Fruit fly (Drosophila melanogaster): Measurements from ENCODE around the gene CG13685.
A peak's percentile ranks its signal among the peaks of the same experiment; 100 is the strongest.

The CG13685 gene

dm6 chr3L:7783383-7783782 lies 36.2 kb downstream of the CG13685 start (continued):
- no peak for TF ChIP-seq CG31365 (tag; optimal IDR thresholded peaks at IDR 0.05)
- TF ChIP-seq sob (GFP tag; IDR thresholded peaks at IDR 0.05), result no peak
- peak; percentile 21 for TF ChIP-seq lilli (GFP tag; optimal IDR thresholded peaks at IDR 0.05)
- 0 out of 2 replicates have a peak, but pooled peaks have one; percentile 35 for TF ChIP-seq sim (GFP tag; IDR thresholded peaks at IDR 0.05)
- no peak for TF ChIP-seq CG13775 (GFP tag; optimal IDR thresholded peaks at IDR 0.05)
- peak; percentile 32 for TF ChIP-seq CG17359 (tag; optimal IDR thresholded peaks at IDR 0.05)
- TF ChIP-seq pfk (GFP tag; optimal IDR thresholded peaks at IDR 0.05), result no peak
- TF ChIP-seq tgo (GFP tag; IDR thresholded peaks at IDR 0.05), result peak; percentile 48; the same call in 1 of the 3 replicates
- no peak for TF ChIP-seq Optix (GFP tag; IDR thresholded peaks at IDR 0.05)
- no peak for TF ChIP-seq chinmo (GFP tag; IDR thresholded peaks at IDR 0.05; ENCODE audit: partially characterized antibody)
- no peak for TF ChIP-seq CG4360 (GFP tag; IDR thresholded peaks at IDR 0.05)
- no peak for TF ChIP-seq scrt (GFP tag; optimal IDR thresholded peaks at IDR 0.05)
- TF ChIP-seq eve (GFP tag; optimal IDR thresholded peaks at IDR 0.05), result peak in 1 of 2 experiments; percentile 24
- TF ChIP-seq CTCF (GFP tag; optimal IDR thresholded peaks at IDR 0.05), result no peak
- TF ChIP-seq grau (tag; optimal IDR thresholded peaks at IDR 0.05), result peak; percentile 40
- no peak for TF ChIP-seq schlank (tag; optimal IDR thresholded peaks at IDR 0.05)
- peak; percentile 5 for TF ChIP-seq CG2712 (tag; optimal IDR thresholded peaks at IDR 0.05)
- no peak for TF ChIP-seq NC2β (GFP tag; optimal IDR thresholded peaks at IDR 0.05)
- TF ChIP-seq Dbx (GFP tag; IDR thresholded peaks at IDR 0.05), result peak; percentile 29; the same call in 1 of the 3 replicates
- TF ChIP-seq CG4424 (GFP tag; optimal IDR thresholded peaks at IDR 0.05), result no peak
- no peak for TF ChIP-seq vfl (GFP tag; optimal IDR thresholded peaks at IDR 0.05)
- no peak for TF ChIP-seq CG18619 (GFP tag; optimal IDR thresholded peaks at IDR 0.05)
- TF ChIP-seq az2 (GFP tag; optimal IDR thresholded peaks at IDR 0.05), result peak; percentile 0
- TF ChIP-seq CG16813 (GFP tag; IDR thresholded peaks at IDR 0.05; ENCODE audit: partially characterized antibody), result no peak
- TF ChIP-seq esg (GFP tag; conservative IDR thresholded peaks at IDR 0.05), result 0 out of 2 replicates have a peak, but pooled peaks have one; percentile 37
- TF ChIP-seq ap (GFP tag; IDR thresholded peaks at IDR 0.05), result 0 out of 2 replicates have a peak, but pooled peaks have one; percentile 25
- no peak for TF ChIP-seq dimm (GFP tag; IDR thresholded peaks at IDR 0.05)
- TF ChIP-seq NK7.1 (GFP tag; optimal IDR thresholded peaks at IDR 0.05), result no peak
- no peak for TF ChIP-seq Eip74EF (GFP tag; optimal IDR thresholded peaks at IDR 0.05)
- TF ChIP-seq vnd (GFP tag; IDR thresholded peaks at IDR 0.05; ENCODE audit: partially characterized antibody), result no peak
- no peak for TF ChIP-seq CG7556 (GFP tag; optimal IDR thresholded peaks at IDR 0.05)
- no peak for TF ChIP-seq CG10979 (tag; optimal IDR thresholded peaks at IDR 0.05)
- peak; percentile 52; the same call in 1 of the 3 replicates for TF ChIP-seq ci (GFP tag; IDR thresholded peaks at IDR 0.05)
- TF ChIP-seq CG14860 (GFP tag; IDR thresholded peaks at IDR 0.05; ENCODE audit: partially characterized antibody), result no peak
- TF ChIP-seq CG14014 (GFP tag; IDR thresholded peaks at IDR 0.05), result 0 out of 2 replicates have a peak, but pooled peaks have one; percentile 8
- TF ChIP-seq gem (tag; optimal IDR thresholded peaks at IDR 0.05), result peak; percentile 44
- TF ChIP-seq CG10209 (GFP tag; optimal IDR thresholded peaks at IDR 0.05), result peak; percentile 30
- TF ChIP-seq Poxn (GFP tag; IDR thresholded peaks at IDR 0.05), result no peak
- no peak for TF ChIP-seq CG7357 (GFP tag; IDR thresholded peaks at IDR 0.05)
- peak; percentile 9 for TF ChIP-seq CG12155 (GFP tag; optimal IDR thresholded peaks at IDR 0.05)
- no peak for TF ChIP-seq Atf3 (GFP tag; optimal IDR thresholded peaks at IDR 0.05)
- TF ChIP-seq gfzf (GFP tag; optimal IDR thresholded peaks at IDR 0.05), result no peak
- TF ChIP-seq Gsc (GFP tag; IDR thresholded peaks at IDR 0.05), result no peak
- TF ChIP-seq salm (tag; optimal IDR thresholded peaks at IDR 0.05), result no peak
- no peak for TF ChIP-seq Dip2 (GFP tag; IDR thresholded peaks at IDR 0.05)
- TF ChIP-seq CG4854 (GFP tag; optimal IDR thresholded peaks at IDR 0.05), result no peak
- no peak for TF ChIP-seq insv (GFP tag; optimal IDR thresholded peaks at IDR 0.05)
- no peak for TF ChIP-seq Fer1 (GFP tag; optimal IDR thresholded peaks at IDR 0.05)
- TF ChIP-seq sd (tag; optimal IDR thresholded peaks at IDR 0.05), result no peak
- TF ChIP-seq CG11093 (GFP tag; IDR thresholded peaks at IDR 0.05), result no peak
- TF ChIP-seq CG8765 (GFP tag; IDR thresholded peaks at IDR 0.05), result no peak
- 0 out of 2 replicates have a peak, but pooled peaks have one; percentile 23 for TF ChIP-seq CG32532 (GFP tag; IDR thresholded peaks at IDR 0.05)
